Fruit fly (Drosophila melanogaster): ENCODE measurements around the gene Cyp4d20.

- TF ChIP-seq Jra (GFP tag; optimal IDR thresholded peaks at IDR 0.05) (no peak), Dif (GFP tag; optimal IDR thresholded peaks at IDR 0.05; ENCODE audit: partially characterized antibody) (no peak), fru (GFP tag; optimal IDR thresholded peaks at IDR 0.05) (no peak), psq (GFP tag; optimal IDR thresholded peaks at IDR 0.05) (no peak), lola (GFP tag; optimal IDR thresholded peaks at IDR 0.05) (no peak), pan (optimal IDR thresholded peaks at IDR 0.05) (no peak), br (GFP tag; optimal IDR thresholded peaks at IDR 0.05) (no peak), dsf (GFP tag; optimal IDR thresholded peaks at IDR 0.05; ENCODE audit: borderline replicate concordance) (no peak), dmrt93B (GFP tag; optimal IDR thresholded peaks at IDR 0.05) (no peak), Hr83 (GFP tag; optimal IDR thresholded peaks at IDR 0.05; ENCODE audit: poor library complexity, severe bottlenecking) (no peak)
These were observed 2.2 kb upstream of the Cyp4d20 start for dm6 chr3L:2480470-2480869.
